Worm (Caenorhabditis elegans): ENCODE data around the gene crm-1.

DNA sequence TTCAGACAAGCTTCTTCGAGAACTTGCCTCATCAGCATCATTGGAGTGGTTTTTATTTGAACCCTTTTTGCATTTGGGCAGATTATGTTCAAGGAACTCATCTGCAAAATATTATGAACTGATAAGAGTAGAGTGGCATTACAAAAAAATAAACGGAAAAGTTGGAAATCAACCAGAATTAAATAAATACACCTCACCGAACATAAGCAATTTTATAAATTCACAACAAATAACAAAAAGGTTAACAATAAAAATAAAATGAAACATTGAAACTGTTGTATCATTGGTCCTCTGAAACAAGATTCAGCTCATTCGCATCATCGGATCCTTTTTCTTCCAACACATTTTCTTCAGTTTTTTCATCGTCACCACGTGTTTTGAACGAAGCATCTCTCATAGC lies 14.6 kb downstream of the crm-1 start, which contains the start of gene asps-1:
- TF ChIP-seq ZK546.5 (tag; optimal IDR thresholded peaks at IDR 0.05) (no peak), nhr-23 (tag; optimal IDR thresholded peaks at IDR 0.05) (no peak), nhr-11 (tag; optimal IDR thresholded peaks at IDR 0.05) (no peak), unc-39 (tag; optimal IDR thresholded peaks at IDR 0.05) (no peak), ama-1 (optimal IDR thresholded peaks at IDR 0.05) (no peak), egl-27 (tag; optimal IDR thresholded peaks at IDR 0.05) (no peak)

Data from whole organism, L3 larva.